Worm (Caenorhabditis elegans): ENCODE measurements around the gene C17H11.5.

Gene C17H11.5

DNA sequence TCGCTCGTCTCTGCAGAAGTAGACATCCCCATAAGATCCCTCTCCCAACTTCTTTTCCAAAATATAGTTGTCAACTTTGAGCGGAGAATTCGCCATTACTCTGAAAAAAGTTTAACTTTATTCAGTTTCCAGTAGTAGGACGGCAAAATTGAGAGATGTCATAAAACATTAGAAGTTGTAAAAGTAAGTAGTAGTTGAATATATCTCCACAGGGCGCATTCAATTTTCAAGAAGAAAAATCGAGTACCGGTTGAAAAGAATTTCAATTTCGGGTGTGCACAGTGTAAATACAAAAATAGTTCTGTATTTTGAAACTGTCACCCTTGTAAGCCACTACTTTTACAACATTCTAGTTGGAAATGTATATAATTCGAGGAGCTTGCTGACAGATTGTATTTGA, 34.3 kb downstream of the C17H11.5 start, which contains the start of gene F22F1.2:
TSS of gene F22F1.2 (minus strand) at position 101 of the 400 bp plus-strand sequence.
- no peak for TF ChIP-seq him-1 (tag; optimal IDR thresholded peaks at IDR 0.05)
- TF ChIP-seq dao-5 (tag; optimal IDR thresholded peaks at IDR 0.05): no peak

DNA sequence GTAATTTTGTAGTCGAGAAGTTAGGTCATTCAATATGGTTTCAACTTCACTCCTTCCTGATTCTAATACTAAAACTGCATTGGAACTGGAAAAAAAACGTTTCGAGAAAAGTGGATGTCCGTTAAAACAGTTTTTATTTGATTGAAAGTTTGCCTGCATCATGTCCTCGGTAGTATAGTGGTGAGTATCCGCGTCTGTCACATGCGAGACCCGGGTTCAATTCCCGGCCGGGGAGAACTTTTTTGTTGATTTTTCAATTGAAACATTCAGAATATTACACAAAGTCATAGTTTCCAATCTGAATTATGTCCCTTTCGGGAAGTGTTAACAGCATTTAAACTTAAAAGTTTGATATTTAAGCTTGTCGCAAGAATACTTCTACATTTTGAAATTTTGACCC, 35.9 kb downstream of the C17H11.5 start:
- no peak for TF ChIP-seq him-1 (tag; optimal IDR thresholded peaks at IDR 0.05)
- TF ChIP-seq W03F9.2 (tag; optimal IDR thresholded peaks at IDR 0.05): no peak
- TF ChIP-seq dao-5 (tag; optimal IDR thresholded peaks at IDR 0.05): no peak

DNA sequence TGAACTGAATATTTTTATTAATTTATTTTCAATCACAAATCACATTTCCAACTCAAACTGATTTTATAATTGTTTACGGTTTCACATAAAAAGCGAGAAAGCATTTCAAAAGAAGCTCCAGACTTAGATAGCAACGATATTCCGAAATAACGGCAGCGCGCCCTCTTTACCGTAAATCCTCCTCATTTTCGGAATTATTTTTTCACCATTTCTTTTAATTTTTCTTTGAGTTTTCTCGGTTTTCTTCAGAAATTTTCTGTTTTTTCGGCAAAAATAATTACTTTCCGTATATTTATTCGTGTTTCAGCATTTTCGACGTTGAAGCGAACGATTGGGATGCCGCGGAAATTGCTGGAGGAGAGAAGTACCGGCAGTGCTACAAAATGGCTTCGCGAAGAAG, 37.5 kb downstream of the C17H11.5 start, which contains the start of gene C02B8.1:
TSS of gene C02B8.1 (plus strand) at position 301 of the 400 bp plus-strand sequence.
- TF ChIP-seq W03F9.2 (tag; optimal IDR thresholded peaks at IDR 0.05) (no peak), dao-5 (tag; optimal IDR thresholded peaks at IDR 0.05) (no peak), him-1 (tag; optimal IDR thresholded peaks at IDR 0.05) (no peak)

DNA sequence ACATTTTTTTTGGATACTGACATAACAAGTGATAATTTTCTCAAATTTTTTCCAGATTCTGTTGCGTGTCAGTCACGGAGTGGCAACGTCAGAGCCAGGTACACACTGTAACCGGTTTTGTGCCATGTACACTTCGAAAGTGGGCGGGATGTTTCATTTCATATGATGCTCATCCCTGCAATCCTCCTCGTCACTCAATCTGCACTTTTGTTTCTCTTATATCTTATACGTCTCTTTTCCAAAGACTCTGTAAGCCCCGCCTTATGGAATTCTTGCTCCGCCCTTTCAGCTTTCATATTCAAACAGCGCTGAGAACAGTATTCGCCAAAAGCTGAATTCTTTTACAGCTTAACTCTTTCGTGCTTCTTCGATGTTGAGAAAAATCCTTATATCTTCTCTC, 45.8 kb downstream of the C17H11.5 start, which contains the start of gene C02B8.3:
TSS of gene C02B8.3 (plus strand) at position 301 of the 400 bp plus-strand sequence.
- TF ChIP-seq dao-5 (tag; optimal IDR thresholded peaks at IDR 0.05) (no peak), W03F9.2 (tag; optimal IDR thresholded peaks at IDR 0.05) (no peak)

DNA sequence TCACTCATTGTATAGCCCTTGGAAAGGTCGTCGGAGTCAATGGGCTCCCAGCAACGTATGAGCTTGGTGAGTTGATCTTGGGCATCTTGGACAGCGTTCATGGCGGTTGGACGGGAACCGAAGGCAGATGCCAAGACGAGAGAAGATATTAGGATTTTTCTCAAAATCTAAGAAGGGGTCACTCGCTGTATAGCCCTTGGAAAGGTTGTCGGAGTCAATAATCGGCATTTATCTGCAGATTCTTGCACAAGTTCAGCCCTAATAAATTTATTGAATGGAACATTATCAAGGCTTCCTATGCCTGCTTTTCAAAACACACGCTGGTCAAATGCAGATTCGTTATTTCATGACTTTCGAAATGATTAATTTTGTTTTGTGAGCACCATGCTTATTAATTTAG, 47.2 kb downstream of the C17H11.5 start, which contains the start of gene C02B8.7:
TSS of gene C02B8.7 (minus strand) at position 101 of the 400 bp plus-strand sequence.
- no peak for TF ChIP-seq him-1 (tag; optimal IDR thresholded peaks at IDR 0.05)
- no peak for TF ChIP-seq W03F9.2 (tag; optimal IDR thresholded peaks at IDR 0.05)
- no peak for TF ChIP-seq dao-5 (tag; optimal IDR thresholded peaks at IDR 0.05)

DNA sequence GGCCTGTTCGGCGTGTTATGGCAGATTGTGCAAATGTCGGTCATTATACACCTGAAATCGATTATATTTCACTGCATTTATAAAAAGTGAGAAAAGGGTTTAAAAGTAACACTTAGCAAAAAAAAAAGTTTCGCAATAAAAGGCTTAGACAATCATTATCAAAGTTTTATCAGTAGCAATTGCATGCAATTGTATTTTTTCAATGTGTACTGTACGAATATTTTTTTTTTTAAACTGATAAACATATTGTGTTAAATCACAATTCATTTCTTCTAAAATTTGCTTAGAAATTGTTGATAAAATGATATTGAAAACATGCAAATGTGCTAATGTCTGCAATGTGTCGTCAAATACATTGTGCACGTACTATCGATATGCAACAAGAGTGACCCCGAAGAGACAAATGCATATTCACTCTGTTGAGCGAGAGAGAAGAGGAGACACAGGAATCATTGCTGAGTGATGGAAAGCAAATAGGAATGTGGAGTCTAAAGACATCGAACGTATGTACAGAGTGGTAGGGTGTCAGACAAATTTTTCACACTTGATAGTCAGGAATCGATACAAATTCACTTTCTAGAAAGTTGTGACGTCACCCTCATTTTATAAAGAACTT, 48.6 kb downstream of the C17H11.5 start, which contains the start of gene C02B8.6:
TSS of gene C02B8.6 (minus strand) at position 51 of the 616 bp plus-strand sequence.
- no peak for TF ChIP-seq him-1 (tag; optimal IDR thresholded peaks at IDR 0.05)
- TF ChIP-seq W03F9.2 (tag; optimal IDR thresholded peaks at IDR 0.05): peak; percentile 48
- no peak for TF ChIP-seq dao-5 (tag; optimal IDR thresholded peaks at IDR 0.05)
